Fruit fly (Drosophila melanogaster) whole organism, embryonic: ENCODE results near the gene CG5835.

Source experiments
- Bteb2 ChIP-seq: fragments of 200-800 bp; sonication (Bioruptor generic); optimal IDR thresholded peaks from 2 replicates; lab custom pipeline; 2016; ENCODE audit warnings: missing biosample characterization, missing genetic modification characterization
- CG10654 ChIP-seq: fragments of 200-800 bp; sonication (Bioruptor generic); optimal IDR thresholded peaks from 2 replicates; lab custom pipeline; 2016; ENCODE audit warnings: missing biosample characterization, missing genetic modification characterization
- CG12155 ChIP-seq: fragments of 200-800 bp; sonication (Bioruptor generic); optimal IDR thresholded peaks from 3 replicates; lab custom pipeline; 2016; ENCODE audit warnings: missing biosample characterization, missing genetic modification characterization
- CG12391 ChIP-seq: fragments of 200-800 bp; sonication (Bioruptor generic); optimal IDR thresholded peaks from 3 replicates; lab custom pipeline; 2018; ENCODE audit warnings: missing biosample characterization, mild to moderate bottlenecking, missing genetic modification characterization, moderate library complexity
- CG13296 ChIP-seq: fragments of 200-800 bp; sonication (Bioruptor generic); optimal IDR thresholded peaks from 3 replicates; lab custom pipeline; 2018; ENCODE audit warnings: missing biosample characterization, mild to moderate bottlenecking, missing genetic modification characterization
- CG13624 ChIP-seq: fragments of 200-800 bp; sonication (Bioruptor generic); optimal IDR thresholded peaks from 2 replicates; lab custom pipeline; 2016; ENCODE audit warnings: missing biosample characterization, missing genetic modification characterization
- CG1529 ChIP-seq: fragments of 200-800 bp; sonication (Bioruptor generic); optimal IDR thresholded peaks from 3 replicates; lab custom pipeline; 2018; ENCODE audit warnings: missing biosample characterization, missing genetic modification characterization
- CG1602 ChIP-seq: fragments of 200-800 bp; sonication (Bioruptor generic); optimal IDR thresholded peaks from 3 replicates; lab custom pipeline; 2016; ENCODE audit warnings: missing biosample characterization, missing genetic modification characterization
- CG2199 ChIP-seq: fragments of 200-800 bp; sonication (Bioruptor generic); IDR thresholded peaks from 3 replicates; pipeline ENCODE4 v1.3.6; 2022; ENCODE audit warnings: missing biosample characterization, missing genetic modification characterization
- CG2875 ChIP-seq: fragments of 200-800 bp; sonication (Bioruptor generic); optimal IDR thresholded peaks from 2 replicates; lab custom pipeline; 2017; ENCODE audit warnings: missing biosample characterization, mild to moderate bottlenecking, missing genetic modification characterization, missing genetic modification reagents
- CG3726 ChIP-seq: fragments of 200-800 bp; sonication (Bioruptor generic); IDR thresholded peaks from 3 replicates; pipeline ENCODE4, ENCODE4 v1.3.6; 2022; ENCODE audit warnings: missing biosample characterization, missing genetic modification characterization
- CG3847 ChIP-seq: fragments of 200-800 bp; sonication (Bioruptor generic); IDR thresholded peaks from 2 replicates; pipeline ENCODE4 v1.3.6; 2022; ENCODE audit warnings: missing biosample characterization, missing genetic modification characterization
- CG42726 ChIP-seq: fragments of 200-800 bp; sonication (Bioruptor generic); IDR thresholded peaks from 2 replicates; pipeline ENCODE4 v1.3.6; 2022; ENCODE audit warnings: missing biosample characterization, missing genetic modification characterization; ENCODE audit not compliant: partially characterized antibody
- CG4282 ChIP-seq: fragments of 200-800 bp; sonication (Bioruptor generic); optimal IDR thresholded peaks from 2 replicates; lab custom pipeline; 2016; ENCODE audit warnings: missing biosample characterization, missing genetic modification characterization
- CG4820 ChIP-seq: fragments of 200-800 bp; sonication (Bioruptor generic); optimal IDR thresholded peaks from 3 replicates; lab custom pipeline; 2016; ENCODE audit warnings: missing biosample characterization, missing genetic modification characterization
- CG7271 ChIP-seq: fragments of 200-800 bp; sonication (Bioruptor generic); optimal IDR thresholded peaks from 2 replicates; lab custom pipeline; 2018; ENCODE audit warnings: missing biosample characterization, mild to moderate bottlenecking, missing genetic modification characterization, moderate library complexity
- CG7928 ChIP-seq: fragments of 200-800 bp; sonication (Bioruptor generic); optimal IDR thresholded peaks from 2 replicates; lab custom pipeline; 2017; ENCODE audit warnings: missing biosample characterization, mild to moderate bottlenecking, missing genetic modification characterization
- CG7963 ChIP-seq: fragments of 200-800 bp; sonication (Bioruptor generic); IDR thresholded peaks from 3 replicates; pipeline ENCODE4 v1.3.6; 2022; ENCODE audit warnings: missing biosample characterization, missing genetic modification characterization; ENCODE audit not compliant: partially characterized antibody
- Deaf1 ChIP-seq: fragments of 200-800 bp; optimal IDR thresholded peaks from 3 replicates; lab custom pipeline; 2019; ENCODE audit warnings: missing biosample characterization, mild to moderate bottlenecking, missing genetic modification characterization, moderate library complexity
- E2f1 ChIP-seq: fragments of 200-800 bp; sonication (Bioruptor generic); IDR thresholded peaks from 2 replicates; pipeline ENCODE4 v1.3.6; 2022; ENCODE audit warnings: missing biosample characterization, missing genetic modification characterization
- Eip74EF ChIP-seq, 2 experiments: fragments of 200-800 bp in 1 of 2; fragments of >200 bp in 1 of 2; sonication (Bioruptor generic) in 1 of 2; optimal IDR thresholded peaks; 2 replicates each; lab custom pipeline; 2017 to 2019; ENCODE audit warnings: missing biosample characterization in 2 of 2, missing genetic modification characterization in 2 of 2, mild to moderate bottlenecking in 1 of 2, moderate library complexity in 1 of 2
- Ets65A ChIP-seq: fragments of 200-800 bp; sonication (Bioruptor generic); peaks from one replicate; lab custom pipeline; 2016; ENCODE audit warnings: missing biosample characterization, missing genetic modification characterization
- Hey ChIP-seq: fragments of 200-800 bp; sonication (Bioruptor generic); optimal IDR thresholded peaks from 3 replicates; lab custom pipeline; 2018; ENCODE audit warnings: missing biosample characterization, mild to moderate bottlenecking, missing genetic modification characterization
- Lhr ChIP-seq: fragments of 200-800 bp; sonication (Bioruptor generic); optimal IDR thresholded peaks from 3 replicates; lab custom pipeline; 2017; ENCODE audit warnings: mild to moderate bottlenecking, missing biosample characterization, missing genetic modification reagents, missing genetic modification characterization
- MESR4 ChIP-seq: fragments of 200-800 bp; sonication (Bioruptor generic); optimal IDR thresholded peaks from 2 replicates; lab custom pipeline; 2018; ENCODE audit warnings: missing biosample characterization, mild to moderate bottlenecking, missing genetic modification characterization, moderate library complexity
- Myb ChIP-seq: fragments of 200-800 bp; sonication (Bioruptor generic); optimal IDR thresholded peaks from 2 replicates; lab custom pipeline; 2016; ENCODE audit warnings: missing biosample characterization, missing genetic modification characterization
- NC2α ChIP-seq: fragments of 200-800 bp; sonication (Bioruptor generic); optimal IDR thresholded peaks from 2 replicates; lab custom pipeline; 2016; ENCODE audit warnings: missing biosample characterization, missing genetic modification characterization
- Optix ChIP-seq: fragments of 200-800 bp; sonication (Bioruptor generic); IDR thresholded peaks from 3 replicates; pipeline ENCODE4 v1.3.6; 2022; ENCODE audit warnings: missing biosample characterization, missing genetic modification characterization
- Ptx1 ChIP-seq: fragments of 200-800 bp; sonication (Bioruptor generic); IDR thresholded peaks from 2 replicates; pipeline ENCODE4 v1.3.6; 2022; ENCODE audit warnings: missing biosample characterization, missing genetic modification characterization
- Ravus ChIP-seq: fragments of 200-800 bp; sonication (Bioruptor generic); IDR thresholded peaks from 2 replicates; pipeline ENCODE4 v1.3.6; 2022; ENCODE audit warnings: missing biosample characterization, missing genetic modification characterization
- Rx ChIP-seq: fragments of 200-800 bp; sonication (Bioruptor generic); IDR thresholded peaks from 2 replicates; pipeline ENCODE4 v1.3.6; 2022; ENCODE audit warnings: missing biosample characterization, missing genetic modification characterization
- Side ChIP-seq: fragments of 200-800 bp; sonication (Bioruptor generic); optimal IDR thresholded peaks from 2 replicates; lab custom pipeline; 2016; ENCODE audit warnings: missing biosample characterization, missing genetic modification characterization
- Usf ChIP-seq: fragments of 200-800 bp; sonication (Bioruptor generic); optimal IDR thresholded peaks from 2 replicates; lab custom pipeline; 2017; ENCODE audit warnings: missing genotype, missing biosample characterization, missing genetic modification characterization
- bcd ChIP-seq: fragments of 200-800 bp; sonication (Bioruptor generic); optimal IDR thresholded peaks from 2 replicates; lab custom pipeline; 2017; ENCODE audit warnings: missing biosample characterization, mild to moderate bottlenecking, missing genetic modification characterization
- bsh ChIP-seq, 2 experiments: fragments of 200-800 bp; sonication (Bioruptor generic); optimal IDR thresholded peaks; 2 replicates each; lab custom pipeline; 2017 to 2018; ENCODE audit warnings: mild to moderate bottlenecking in 2 of 2, missing biosample characterization in 2 of 2, missing genetic modification characterization in 2 of 2, moderate library complexity in 1 of 2
- dati ChIP-seq: fragments of 200-800 bp; sonication (Bioruptor generic); IDR thresholded peaks from 2 replicates; pipeline ENCODE4 v1.3.6; 2022; ENCODE audit warnings: missing biosample characterization, missing genetic modification characterization
- dysf ChIP-seq: fragments of 200-800 bp; sonication (Bioruptor generic); IDR thresholded peaks from 3 replicates; pipeline ENCODE4 v1.3.6; 2022; ENCODE audit warnings: missing biosample characterization, missing genetic modification characterization
- gro ChIP-seq: fragments of 200-800 bp; sonication (Bioruptor generic); optimal IDR thresholded peaks from 2 replicates; lab custom pipeline; 2016; ENCODE audit warnings: missing biosample characterization, missing genetic modification characterization
- insv ChIP-seq, 2 experiments: fragments of 200-800 bp; sonication (Bioruptor generic); optimal IDR thresholded peaks; 3 replicates each; lab custom pipeline; 2016 to 2018; ENCODE audit warnings: missing biosample characterization in 2 of 2, missing genetic modification characterization in 2 of 2
- kay ChIP-seq: fragments of 200-800 bp; sonication (Bioruptor generic); optimal IDR thresholded peaks from 2 replicates; lab custom pipeline; 2016; ENCODE audit warnings: missing biosample characterization, missing genetic modification characterization
- mam ChIP-seq: fragments of 200-800 bp; sonication (Bioruptor generic); optimal IDR thresholded peaks from 3 replicates; lab custom pipeline; 2016; ENCODE audit warnings: missing biosample characterization, missing genetic modification characterization
- mirr ChIP-seq: fragments of 200-800 bp; sonication (Bioruptor generic); optimal IDR thresholded peaks from 3 replicates; lab custom pipeline; 2018; ENCODE audit warnings: missing biosample characterization, mild to moderate bottlenecking, missing genetic modification characterization
- nau ChIP-seq: fragments of 200-800 bp; sonication (Bioruptor generic); optimal IDR thresholded peaks from 3 replicates; lab custom pipeline; 2017; ENCODE audit warnings: missing biosample characterization, mild to moderate bottlenecking, missing genetic modification characterization, missing genetic modification reagents
- nerfin-1 ChIP-seq: fragments of 200-800 bp; sonication (Bioruptor generic); optimal IDR thresholded peaks from 3 replicates; lab custom pipeline; 2019; ENCODE audit warnings: missing biosample characterization, mild to moderate bottlenecking, missing genetic modification characterization, moderate library complexity
- nerfin-2 ChIP-seq: fragments of 200-800 bp; sonication (Bioruptor generic); IDR thresholded peaks from 2 replicates; pipeline ENCODE4 v1.3.6; 2022; ENCODE audit warnings: missing biosample characterization, missing genetic modification characterization; ENCODE audit not compliant: partially characterized antibody
- p53 ChIP-seq: fragments of 200-800 bp; sonication (Bioruptor generic); optimal IDR thresholded peaks from 2 replicates; lab custom pipeline; 2016; ENCODE audit warnings: missing biosample characterization, missing genetic modification characterization
- pfk ChIP-seq: fragments of 200-800 bp; sonication (Bioruptor generic); optimal IDR thresholded peaks from 2 replicates; lab custom pipeline; 2018; ENCODE audit warnings: missing biosample characterization, mild to moderate bottlenecking, missing genetic modification characterization, moderate library complexity
- sim ChIP-seq: fragments of 200-800 bp; sonication (Bioruptor generic); IDR thresholded peaks from 2 replicates; pipeline ENCODE4 v1.3.6; 2022; ENCODE audit warnings: missing biosample characterization, missing genetic modification characterization
- toy ChIP-seq: fragments of 200-800 bp; sonication (Bioruptor generic); IDR thresholded peaks from 2 replicates; pipeline ENCODE4 v1.3.6; 2022; ENCODE audit warnings: missing biosample characterization, missing genetic modification characterization
- zf30C ChIP-seq: fragments of 200-800 bp; sonication (Bioruptor generic); optimal IDR thresholded peaks from 3 replicates; lab custom pipeline; 2018; ENCODE audit warnings: missing biosample characterization, mild to moderate bottlenecking, missing genetic modification characterization

Gene CG5835

DNA sequence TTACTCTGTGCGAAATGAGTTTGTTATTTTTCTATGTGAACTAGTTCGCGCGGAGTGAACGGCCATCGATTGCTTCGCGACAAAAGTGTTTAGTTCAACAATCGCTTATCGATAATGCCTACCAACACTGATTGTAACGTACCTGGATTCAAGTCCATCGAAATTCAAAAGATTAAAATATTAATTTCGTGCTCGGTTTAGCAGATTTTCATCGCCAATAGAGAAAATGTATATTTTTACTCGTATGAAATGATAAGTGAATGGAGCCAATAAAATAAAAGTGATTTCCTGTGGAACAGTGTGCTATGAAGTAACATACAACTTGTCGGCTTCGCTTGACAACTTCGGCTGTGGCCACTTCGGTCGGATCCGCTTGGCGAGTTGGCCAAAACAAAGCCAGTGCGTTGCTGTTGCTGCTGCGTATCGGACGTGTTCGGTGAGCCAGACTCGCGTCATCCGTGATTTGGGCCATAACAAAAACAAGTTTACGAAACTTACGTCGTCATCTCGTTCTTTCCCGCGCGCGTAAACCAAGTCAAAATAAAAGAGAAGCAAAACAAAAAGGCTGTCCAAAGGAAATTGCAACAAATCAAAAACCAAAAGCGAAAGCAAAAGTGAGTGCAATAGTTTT lies 26.9 kb upstream of the CG5835 start, which contains the start of the genes CG5555 and myd (continued):
- TF ChIP-seq Eip74EF (GFP tag; optimal IDR thresholded peaks at IDR 0.05; lab: Kevin White, UChicago): peak in 1 of 2 experiments; percentile 5
- no peak for TF ChIP-seq CG42726 (GFP tag; lab: Robert Waterston, UW)
- no peak for TF ChIP-seq bcd
- TF ChIP-seq CG10654 (GFP tag; lab: Kevin White, UChicago): no peak
- peak; percentile 23; the same call in 1 of the 2 replicates for TF ChIP-seq CG3847 (GFP tag; lab: Robert Waterston, UW)
- no peak for TF ChIP-seq nau
- peak; percentile 49 for TF ChIP-seq CG12391 (tag; lab: Kevin White, UChicago)
- TF ChIP-seq nerfin-2: peak; percentile 76
- TF ChIP-seq Hey: no peak
- peak; percentile 67 for TF ChIP-seq CG13624 (GFP tag; lab: Kevin White, UChicago)
- TF ChIP-seq toy: no peak
- TF ChIP-seq Ptx1 (GFP tag; lab: Robert Waterston, UW): no peak
- TF ChIP-seq Ravus (GFP tag; lab: Robert Waterston, UW): no peak
- TF ChIP-seq nerfin-1 (tag; lab: Kevin White, UChicago): no peak
- peak; percentile 14 for TF ChIP-seq CG1529 (GFP tag; lab: Kevin White, UChicago)
- no peak for TF ChIP-seq CG2199 (GFP tag; lab: Robert Waterston, UW)
- no peak for TF ChIP-seq CG4282
- no peak for TF ChIP-seq CG7271 (tag; lab: Kevin White, UChicago)
- no peak for TF ChIP-seq dati (GFP tag; lab: Robert Waterston, UW)
- TF ChIP-seq CG7928 (GFP tag; lab: Kevin White, UChicago): peak; percentile 7
- TF ChIP-seq NC2α (GFP tag; lab: Kevin White, UChicago): no peak
- no peak for TF ChIP-seq Usf (GFP tag; lab: Kevin White, UChicago)
- peak; percentile 80 for TF ChIP-seq gro (GFP tag; lab: Kevin White, UChicago)
- no peak for TF ChIP-seq CG3726 (GFP tag; lab: Robert Waterston, UW)
- no peak for TF ChIP-seq CG4820 (GFP tag; lab: Kevin White, UChicago)
- peak; percentile 52 for TF ChIP-seq CG12155 (GFP tag; lab: Kevin White, UChicago)
- TF ChIP-seq CG1602 (GFP tag; lab: Kevin White, UChicago): no peak
- peak; percentile 90 for TF ChIP-seq Myb
- no peak for TF ChIP-seq CG2875 (GFP tag; lab: Kevin White, UChicago)
- TF ChIP-seq Lhr (GFP tag; lab: Kevin White, UChicago): peak; percentile 1
- peak; percentile 75 for TF ChIP-seq CG7963 (GFP tag; lab: Robert Waterston, UW)
- TF ChIP-seq p53 (GFP tag; lab: Kevin White, UChicago): no peak
- no peak for TF ChIP-seq Ets65A (GFP tag; lab: Kevin White, UChicago)
- TF ChIP-seq Optix (GFP tag; lab: Robert Waterston, UW): peak; percentile 42; the same call in 1 of the 3 replicates
- peak; percentile 35 for TF ChIP-seq Bteb2 (GFP tag; lab: Kevin White, UChicago)
- TF ChIP-seq bsh (GFP tag; optimal IDR thresholded peaks at IDR 0.05; lab: Kevin White, UChicago): no peak
- no peak for TF ChIP-seq sim (GFP tag; lab: Robert Waterston, UW)
- no peak for TF ChIP-seq kay (GFP tag; lab: Kevin White, UChicago)
- TF ChIP-seq zf30C (GFP tag; lab: Kevin White, UChicago): no peak
- TF ChIP-seq Side (GFP tag; lab: Kevin White, UChicago): no peak
- peak; percentile 53 for TF ChIP-seq MESR4 (GFP tag; lab: Kevin White, UChicago)
- peak; percentile 48; the same call in 2 of the 3 replicates for TF ChIP-seq dysf (GFP tag; lab: Robert Waterston, UW)
- TF ChIP-seq Deaf1: peak; percentile 98
- TF ChIP-seq Rx (GFP tag; lab: Robert Waterston, UW): no peak
- peak; percentile 21 for TF ChIP-seq mirr
- peak; percentile 17 for TF ChIP-seq mam (GFP tag; lab: Kevin White, UChicago)
- TF ChIP-seq CG13296: peak; percentile 46
- TF ChIP-seq insv (GFP tag; optimal IDR thresholded peaks at IDR 0.05; lab: Kevin White, UChicago): no peak
- 0 out of 2 replicates have a peak, but pooled peaks have one; percentile 11 for TF ChIP-seq E2f1 (GFP tag; lab: Robert Waterston, UW)
- no peak for TF ChIP-seq pfk (GFP tag; lab: Kevin White, UChicago)
